Worm (Caenorhabditis elegans): Measurements from ENCODE around the gene dmd-4.

DNA sequence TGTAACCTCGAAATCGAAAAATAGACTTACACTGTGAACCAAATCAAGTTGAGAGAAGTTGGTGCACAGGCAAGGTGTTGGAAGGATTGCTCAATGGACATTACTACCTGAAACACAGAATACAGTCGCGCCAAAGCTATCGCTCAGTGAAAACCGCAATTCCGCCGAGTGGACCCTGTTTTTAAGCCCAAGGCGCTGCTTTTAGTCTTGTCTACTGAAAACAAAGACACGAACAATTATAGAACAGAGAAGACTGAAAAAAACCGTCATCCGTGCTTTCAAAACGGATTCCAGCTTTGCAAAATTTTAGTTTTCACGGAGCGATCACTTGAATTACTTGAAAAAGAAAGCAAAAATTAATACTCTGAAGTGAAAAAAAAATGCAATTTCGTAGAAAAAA is 6.5 kb upstream of the dmd-4 start, which contains the start of gene F31F6.1:
- TF ChIP-seq snpc-4 (tag; optimal IDR thresholded peaks at IDR 0.05) (no peak), blmp-1 (tag; optimal IDR thresholded peaks at IDR 0.05) (no peak), pha-4 (tag; optimal IDR thresholded peaks at IDR 0.05) (no peak), mab-5 (tag; optimal IDR thresholded peaks at IDR 0.05) (no peak)
